Worm (Caenorhabditis elegans): ENCODE data around the gene glt-5.

DNA sequence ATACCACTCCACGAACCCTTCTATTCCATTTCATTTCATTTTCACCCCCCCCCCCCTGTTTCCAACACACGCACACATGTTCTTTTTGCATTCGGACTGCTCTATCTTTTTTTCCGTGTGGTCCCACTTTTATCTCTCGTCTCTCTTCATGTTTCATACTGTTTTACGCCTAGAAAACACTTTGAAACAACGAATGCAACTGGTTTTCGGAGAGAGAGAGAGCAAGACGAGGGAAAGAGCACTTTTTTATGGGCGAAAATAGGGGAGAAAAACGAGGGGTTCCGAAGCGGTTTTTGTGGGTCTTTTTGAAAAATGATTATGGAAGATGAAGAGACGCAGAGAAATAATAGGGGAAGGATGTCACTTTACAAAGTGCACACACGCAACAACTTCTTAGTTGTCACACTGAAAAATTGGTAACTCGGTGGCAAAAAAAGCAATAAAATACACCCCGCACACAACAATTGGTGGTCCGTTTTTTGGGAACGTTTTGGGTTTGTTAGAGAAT is 18.6 kb upstream of the glt-5 start:
- TF ChIP-seq ets-7 (tag; optimal IDR thresholded peaks at IDR 0.05) (no peak), ama-1 (optimal IDR thresholded peaks at IDR 0.05) (no peak), B0310.2 (tag; optimal IDR thresholded peaks at IDR 0.05) (no peak), pes-1 (GFP tag; IDR thresholded peaks at IDR 0.05) (no peak), hmg-4 (GFP tag; optimal IDR thresholded peaks at IDR 0.05) (no peak)

Measured in whole organism, early embryonic.